Worm (Caenorhabditis elegans): Measurements from ENCODE around the gene str-226.

str-226 gene

DNA sequence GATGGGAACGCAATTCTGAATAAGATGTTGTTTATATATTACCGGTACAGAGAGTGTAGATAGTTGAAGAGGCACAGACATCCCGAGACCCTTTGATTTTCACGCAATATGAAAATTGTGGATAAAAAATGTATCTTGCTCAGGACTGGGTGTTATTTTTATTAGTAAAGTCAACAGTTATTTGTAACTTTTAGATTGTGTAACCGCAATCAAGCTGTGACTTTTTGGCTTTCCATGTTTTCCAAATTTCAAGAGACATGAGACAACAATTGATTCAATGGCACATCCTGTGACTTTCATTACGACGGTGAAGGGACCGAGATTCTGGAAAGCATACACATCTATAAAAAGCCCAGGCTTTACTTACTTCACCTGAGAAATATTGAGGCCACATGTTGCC is 36.3 kb upstream of the str-226 start:
- TF ChIP-seq blmp-1 (tag; optimal IDR thresholded peaks at IDR 0.05) (no peak), nhr-76 (tag; optimal IDR thresholded peaks at IDR 0.05) (no peak), snpc-4 (tag; optimal IDR thresholded peaks at IDR 0.05) (no peak), sptf-1 (tag; optimal IDR thresholded peaks at IDR 0.05) (no peak), ceh-83 (GFP tag; optimal IDR thresholded peaks at IDR 0.05) (no peak), unc-39 (tag; optimal IDR thresholded peaks at IDR 0.05) (no peak), lsy-2 (tag; optimal IDR thresholded peaks at IDR 0.05) (no peak), elt-1 (tag; optimal IDR thresholded peaks at IDR 0.05; ENCODE audit: borderline replicate concordance, insufficient read depth) (no peak), flh-1 (GFP tag; optimal IDR thresholded peaks at IDR 0.05) (no peak), drap-1 (GFP tag; optimal IDR thresholded peaks at IDR 0.05) (no peak), ceh-39 (tag; optimal IDR thresholded peaks at IDR 0.05) (no peak), sem-2 (GFP tag; optimal IDR thresholded peaks at IDR 0.05) (no peak), ces-1 (GFP tag; optimal IDR thresholded peaks at IDR 0.05) (no peak), unc-120 (tag; optimal IDR thresholded peaks at IDR 0.05; ENCODE audit: poor library complexity, severe bottlenecking) (no peak)

DNA sequence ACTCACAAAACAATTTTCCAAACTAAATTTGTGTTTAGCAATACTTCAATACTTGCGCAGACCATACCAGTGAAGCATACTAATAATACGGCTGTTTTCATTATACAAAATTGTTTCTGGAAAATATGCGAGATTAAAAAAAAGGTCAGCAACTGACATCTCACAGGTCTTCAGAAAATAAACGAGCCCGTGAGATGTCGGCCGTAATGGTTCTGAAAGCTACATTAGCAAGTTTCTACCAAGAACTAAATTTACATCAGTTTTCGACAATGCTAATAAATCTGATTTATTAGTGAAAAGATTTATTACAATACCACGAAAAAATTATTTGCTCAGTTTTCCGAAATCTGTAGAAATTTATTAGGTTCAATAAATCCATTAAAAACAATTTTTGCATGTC is 35.0 kb upstream of the str-226 start, which contains the start of gene srbc-31:
srbc-31 (minus strand) TSS at position 101 of the 400 bp plus-strand sequence.
- no peak for TF ChIP-seq nhr-12 (tag; optimal IDR thresholded peaks at IDR 0.05)
- no peak for TF ChIP-seq unc-62 (GFP tag; optimal IDR thresholded peaks at IDR 0.05)
- no peak for TF ChIP-seq flh-1 (GFP tag; optimal IDR thresholded peaks at IDR 0.05)
- no peak for TF ChIP-seq M03D4.4 (tag; optimal IDR thresholded peaks at IDR 0.05)
- no peak for TF ChIP-seq elt-1 (tag; optimal IDR thresholded peaks at IDR 0.05; ENCODE audit: borderline replicate concordance, insufficient read depth)
- TF ChIP-seq pha-4 (tag; optimal IDR thresholded peaks at IDR 0.05) = no peak
- no peak for TF ChIP-seq snpc-4 (tag; optimal IDR thresholded peaks at IDR 0.05)
- TF ChIP-seq nhr-76 (tag; optimal IDR thresholded peaks at IDR 0.05) = no peak
- no peak for TF ChIP-seq elt-3 (tag; optimal IDR thresholded peaks at IDR 0.05)
- no peak for TF ChIP-seq ham-2 (GFP tag; optimal IDR thresholded peaks at IDR 0.05)
- no peak for TF ChIP-seq lsy-2 (tag; optimal IDR thresholded peaks at IDR 0.05)
- no peak for TF ChIP-seq ceh-83 (GFP tag; optimal IDR thresholded peaks at IDR 0.05)
- TF ChIP-seq ces-1 (GFP tag; optimal IDR thresholded peaks at IDR 0.05) = no peak
- no peak for TF ChIP-seq cnd-1 (tag; optimal IDR thresholded peaks at IDR 0.05)
- TF ChIP-seq nhr-28 (tag; optimal IDR thresholded peaks at IDR 0.05) = no peak
- TF ChIP-seq zip-8 (tag; optimal IDR thresholded peaks at IDR 0.05) = no peak
- no peak for TF ChIP-seq tbx-8 (GFP tag; optimal IDR thresholded peaks at IDR 0.05)
- no peak for TF ChIP-seq hlh-1 (tag; optimal IDR thresholded peaks at IDR 0.05)
- TF ChIP-seq mab-5 (tag; optimal IDR thresholded peaks at IDR 0.05) = no peak
- TF ChIP-seq ceh-43 (GFP tag; optimal IDR thresholded peaks at IDR 0.05) = no peak

DNA sequence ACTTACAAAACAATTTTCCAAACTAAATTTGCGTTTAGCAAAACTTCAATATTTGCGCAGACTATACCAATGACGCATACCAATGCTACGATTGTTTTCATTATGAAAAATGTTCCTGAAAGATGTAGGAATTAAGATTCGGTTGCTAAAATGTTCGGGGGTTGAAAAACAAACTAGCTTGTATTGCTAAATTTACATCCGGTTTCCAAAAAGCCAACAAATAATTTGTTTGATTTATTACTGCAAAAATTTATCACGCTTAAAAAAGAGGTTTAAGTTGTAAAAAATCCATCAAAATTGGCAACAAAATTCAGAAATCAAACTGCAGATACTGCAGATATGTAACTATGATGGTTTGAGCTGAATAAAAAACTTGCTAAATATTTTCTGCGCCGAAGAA is 32.1 kb upstream of the str-226 start, which contains the start of gene srbc-30:
srbc-30 (minus strand) TSS at position 101 of the 400 bp plus-strand sequence.
- no peak for TF ChIP-seq zip-8 (tag; optimal IDR thresholded peaks at IDR 0.05)
- no peak for TF ChIP-seq nhr-12 (tag; optimal IDR thresholded peaks at IDR 0.05)
- TF ChIP-seq hlh-1 (tag; optimal IDR thresholded peaks at IDR 0.05) = no peak
- TF ChIP-seq M03D4.4 (tag; optimal IDR thresholded peaks at IDR 0.05) = no peak
- no peak for TF ChIP-seq lin-13 (tag; optimal IDR thresholded peaks at IDR 0.05)
- TF ChIP-seq mep-1 (tag; optimal IDR thresholded peaks at IDR 0.05) = no peak
- no peak for TF ChIP-seq cnd-1 (tag; optimal IDR thresholded peaks at IDR 0.05)
- no peak for TF ChIP-seq nhr-76 (tag; optimal IDR thresholded peaks at IDR 0.05)
- no peak for TF ChIP-seq lsy-2 (tag; optimal IDR thresholded peaks at IDR 0.05)
- TF ChIP-seq mab-5 (tag; optimal IDR thresholded peaks at IDR 0.05) = no peak
- no peak for TF ChIP-seq unc-62 (GFP tag; optimal IDR thresholded peaks at IDR 0.05)
- TF ChIP-seq nhr-2 (tag; optimal IDR thresholded peaks at IDR 0.05) = no peak
- TF ChIP-seq pha-4 (tag; optimal IDR thresholded peaks at IDR 0.05) = no peak

DNA sequence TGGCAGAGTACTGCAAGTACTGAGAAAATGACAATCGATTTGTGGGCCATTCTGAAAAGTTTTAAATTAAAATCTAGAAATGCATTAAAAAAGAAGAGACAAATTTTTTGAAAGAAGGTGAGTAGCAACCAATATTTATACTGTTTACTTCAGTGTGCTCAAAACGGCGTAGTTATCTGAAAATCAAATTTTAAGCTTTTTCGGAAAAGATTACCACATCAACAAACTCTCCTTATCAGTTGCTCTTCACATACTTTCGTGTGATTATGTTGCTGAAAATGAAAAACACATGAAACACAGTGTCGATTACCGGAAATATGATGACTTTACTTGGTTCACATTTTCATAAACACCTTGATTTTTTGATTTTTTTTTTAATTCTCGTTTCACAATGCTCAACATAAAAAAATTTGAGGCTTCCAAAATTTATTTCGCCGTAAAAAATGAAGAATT is 29.9 kb upstream of the str-226 start, which contains the start of gene lys-7:
lys-7 (minus strand) TSS at position 51 of the 453 bp plus-strand sequence.
- TF ChIP-seq hlh-1 (tag; optimal IDR thresholded peaks at IDR 0.05) = no peak
- TF ChIP-seq nhr-237 (tag; optimal IDR thresholded peaks at IDR 0.05) = no peak
- no peak for TF ChIP-seq nhr-28 (tag; optimal IDR thresholded peaks at IDR 0.05)
- no peak for TF ChIP-seq sptf-1 (tag; optimal IDR thresholded peaks at IDR 0.05)
- TF ChIP-seq zip-8 (tag; optimal IDR thresholded peaks at IDR 0.05) = no peak
- TF ChIP-seq cnd-1 (tag; optimal IDR thresholded peaks at IDR 0.05) = no peak
- TF ChIP-seq ceh-39 (tag; optimal IDR thresholded peaks at IDR 0.05) = no peak
- no peak for TF ChIP-seq nhr-12 (tag; optimal IDR thresholded peaks at IDR 0.05)
- TF ChIP-seq drap-1 (GFP tag; optimal IDR thresholded peaks at IDR 0.05) = no peak
- TF ChIP-seq mls-2 (tag; optimal IDR thresholded peaks at IDR 0.05) = no peak
- no peak for TF ChIP-seq lin-32 (GFP tag; optimal IDR thresholded peaks at IDR 0.05)
- no peak for TF ChIP-seq snpc-4 (tag; optimal IDR thresholded peaks at IDR 0.05)
- no peak for TF ChIP-seq bed-3 (GFP tag; optimal IDR thresholded peaks at IDR 0.05)
- no peak for TF ChIP-seq elt-1 (tag; optimal IDR thresholded peaks at IDR 0.05; ENCODE audit: borderline replicate concordance, insufficient read depth)
- no peak for TF ChIP-seq unc-120 (tag; optimal IDR thresholded peaks at IDR 0.05; ENCODE audit: poor library complexity, severe bottlenecking)
- TF ChIP-seq unc-62 (GFP tag; optimal IDR thresholded peaks at IDR 0.05) = no peak
- TF ChIP-seq blmp-1 (tag; optimal IDR thresholded peaks at IDR 0.05) = no peak
- no peak for TF ChIP-seq lsy-2 (tag; optimal IDR thresholded peaks at IDR 0.05)
- TF ChIP-seq nhr-76 (tag; optimal IDR thresholded peaks at IDR 0.05) = no peak
- no peak for TF ChIP-seq mab-5 (tag; optimal IDR thresholded peaks at IDR 0.05)

All from whole organism, mixed stage, embryonic.